Worm (Caenorhabditis elegans): ENCODE results near the gene dhp-2.
A peak's percentile ranks its signal among the peaks of the same experiment; 100 is the strongest.

dhp-2 gene

DNA sequence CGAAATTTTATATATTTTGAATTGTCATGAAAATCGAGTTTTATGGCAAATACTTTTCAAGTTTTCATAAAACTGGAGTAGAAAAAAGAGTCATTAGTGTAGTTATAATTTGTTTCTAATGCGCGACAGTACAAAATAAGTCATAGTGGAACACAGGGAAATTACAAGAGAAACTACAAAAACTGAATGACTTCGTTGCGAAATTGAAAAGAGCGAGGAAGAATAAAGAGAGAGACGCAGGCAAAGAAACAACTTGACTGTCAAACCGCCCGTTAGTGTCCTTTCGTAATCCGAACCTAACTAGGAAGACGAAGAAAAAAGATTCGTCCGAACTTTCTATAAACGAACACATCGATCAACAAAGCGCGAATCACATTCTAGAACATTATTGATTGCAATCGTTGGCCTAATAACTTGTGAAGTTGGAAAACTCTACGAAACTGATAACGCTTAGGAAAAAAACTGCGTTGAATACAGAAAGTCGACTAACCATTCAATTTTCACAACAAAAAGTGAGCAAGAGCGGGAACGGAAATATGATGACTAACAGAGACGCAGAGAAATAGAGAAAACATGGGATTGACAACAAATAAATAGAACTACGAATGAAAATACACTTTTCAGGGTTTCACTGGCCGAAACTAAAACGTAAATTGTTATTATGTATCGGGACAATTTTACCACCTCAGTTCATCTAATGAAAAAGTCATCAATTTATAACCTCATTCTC, 15.6 kb downstream of the dhp-2 start:
- TF ChIP-seq unc-62 (GFP tag; optimal IDR thresholded peaks at IDR 0.05) = no peak
- peak; percentile 33 for TF ChIP-seq skn-1 (tag; optimal IDR thresholded peaks at IDR 0.05)
- TF ChIP-seq blmp-1 (tag; optimal IDR thresholded peaks at IDR 0.05) = peak; percentile 48

DNA sequence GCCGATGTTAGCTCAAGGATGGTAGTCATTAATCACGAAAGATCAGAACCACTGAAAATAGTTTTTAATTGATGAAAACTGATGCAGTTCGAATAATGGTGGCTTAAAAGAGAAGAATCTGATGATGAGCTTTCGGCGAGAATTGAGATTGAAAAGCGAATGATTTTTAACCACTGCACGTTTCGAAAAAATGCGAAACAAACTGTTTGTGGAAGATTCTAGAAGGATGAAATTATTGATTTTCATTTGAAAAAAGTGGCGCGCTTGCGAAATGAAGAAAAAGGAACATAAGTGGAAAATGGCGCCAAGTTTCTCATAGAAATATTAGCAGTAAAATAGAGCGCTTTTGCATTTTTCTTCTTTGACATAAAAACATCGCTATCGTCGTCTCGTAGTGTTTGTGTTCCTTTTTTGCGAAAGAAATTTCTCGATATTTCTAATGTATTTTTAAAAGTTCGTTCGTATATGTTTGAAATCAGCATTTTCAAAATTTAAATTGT, 17.0 kb downstream of the dhp-2 start, which contains the start of gene uba-1:
uba-1 (minus strand) TSS at position 51 of the 500 bp plus-strand sequence.
- no peak for TF ChIP-seq ama-1 (optimal IDR thresholded peaks at IDR 0.05)
- peak; percentile 22 for TF ChIP-seq nhr-20 (tag; optimal IDR thresholded peaks at IDR 0.05)
- no peak for TF ChIP-seq egl-13 (tag; optimal IDR thresholded peaks at IDR 0.05)
- TF ChIP-seq unc-98 (GFP tag; IDR thresholded peaks at IDR 0.05) = no peak
- TF ChIP-seq jun-1 (tag; optimal IDR thresholded peaks at IDR 0.05) = no peak
- TF ChIP-seq fkh-4 (tag; optimal IDR thresholded peaks at IDR 0.05; ENCODE audit: borderline replicate concordance) = no peak
- peak; percentile 22 for TF ChIP-seq tbx-2 (tag; optimal IDR thresholded peaks at IDR 0.05)
- no peak for TF ChIP-seq vab-15 (tag; optimal IDR thresholded peaks at IDR 0.05)
- peak in 1 of 2 experiments; percentile 48 for TF ChIP-seq lin-35 (GFP tag; optimal IDR thresholded peaks at IDR 0.05)
- peak in 1 of 3 experiments; percentile 51 for TF ChIP-seq dpl-1 (GFP tag; optimal IDR thresholded peaks at IDR 0.05)
- TF ChIP-seq ceh-90 (tag; optimal IDR thresholded peaks at IDR 0.05) = no peak
- peak in 1 of 2 experiments; percentile 26 for TF ChIP-seq lsy-2 (tag; optimal IDR thresholded peaks at IDR 0.05)
- TF ChIP-seq mab-9 (GFP tag; IDR thresholded peaks at IDR 0.05) = no peak
- TF ChIP-seq nhr-85 (tag) = peak; percentile 60
- TF ChIP-seq pag-3 (tag; optimal IDR thresholded peaks at IDR 0.05; ENCODE audit: borderline replicate concordance, insufficient read depth) = no peak
- no peak for TF ChIP-seq nhr-12 (tag; optimal IDR thresholded peaks at IDR 0.05)
- no peak for TF ChIP-seq hpl-2 (GFP tag; optimal IDR thresholded peaks at IDR 0.05)
- TF ChIP-seq nhr-76 (tag; optimal IDR thresholded peaks at IDR 0.05) = no peak
- no peak for TF ChIP-seq sup-37 (GFP tag; optimal IDR thresholded peaks at IDR 0.05)
- TF ChIP-seq sptf-1 (tag; optimal IDR thresholded peaks at IDR 0.05) = no peak
- no peak for TF ChIP-seq unc-30 (tag; optimal IDR thresholded peaks at IDR 0.05)
- no peak for TF ChIP-seq ceh-8 (GFP tag; optimal IDR thresholded peaks at IDR 0.05)
- TF ChIP-seq lin-14 (GFP tag; optimal IDR thresholded peaks at IDR 0.05) = peak; percentile 9
- TF ChIP-seq mdl-1 (tag; optimal IDR thresholded peaks at IDR 0.05) = no peak
- TF ChIP-seq nhr-90 (tag; optimal IDR thresholded peaks at IDR 0.05; ENCODE audit: poor library complexity) = peak; percentile 28
- peak; percentile 25 for TF ChIP-seq nhr-71 (tag; optimal IDR thresholded peaks at IDR 0.05)
- TF ChIP-seq lin-15B (tag; optimal IDR thresholded peaks at IDR 0.05) = no peak
- TF ChIP-seq xbp-1 (tag; optimal IDR thresholded peaks at IDR 0.05) = peak; percentile 8
- TF ChIP-seq ztf-4 (tag; optimal IDR thresholded peaks at IDR 0.05) = peak; percentile 52
- no peak for TF ChIP-seq rnt-1 (tag; optimal IDR thresholded peaks at IDR 0.05)
- TF ChIP-seq aly-2 (tag; optimal IDR thresholded peaks at IDR 0.05) = no peak
- TF ChIP-seq ceh-82 (tag; optimal IDR thresholded peaks at IDR 0.05) = no peak
- no peak for TF ChIP-seq dsc-1 (tag; optimal IDR thresholded peaks at IDR 0.05)
- TF ChIP-seq efl-1 (optimal IDR thresholded peaks at IDR 0.05) = peak in 1 of 2 experiments; percentile 23
- TF ChIP-seq efl-1 (GFP tag; optimal IDR thresholded peaks at IDR 0.05 in 1 of 2) = peak in 1 of 2 experiments; percentile 82
- TF ChIP-seq lin-13 (GFP tag; optimal IDR thresholded peaks at IDR 0.05) = no peak
- TF ChIP-seq ztf-11 (tag; optimal IDR thresholded peaks at IDR 0.05) = no peak
- TF ChIP-seq lin-39 (tag; optimal IDR thresholded peaks at IDR 0.05) = no peak
- TF ChIP-seq fkh-10 (GFP tag; optimal IDR thresholded peaks at IDR 0.05) = no peak
- no peak for TF ChIP-seq grh-1 (GFP tag; IDR thresholded peaks at IDR 0.05)
- no peak for TF ChIP-seq hlh-4 (tag; optimal IDR thresholded peaks at IDR 0.05)
- TF ChIP-seq nhr-47 (tag; optimal IDR thresholded peaks at IDR 0.05) = peak; percentile 13
- TF ChIP-seq ces-1 (GFP tag; optimal IDR thresholded peaks at IDR 0.05) = no peak

Data from whole organism, L1 larva.